Fruit fly (Drosophila melanogaster): ENCODE results near the gene CG18789.

CG18789 gene

dm6 chr2L:11990458-11991065 lies 4.7 kb downstream of the CG18789 start, which contains the start of gene escl:
TSS of gene escl (plus strand) at chr2L:11990927.
- TF ChIP-seq CG8478 (optimal IDR thresholded peaks at IDR 0.05) (no peak), Dll (optimal IDR thresholded peaks at IDR 0.05) (no peak), psq (optimal IDR thresholded peaks at IDR 0.05) (no peak), EcR (GFP tag; optimal IDR thresholded peaks at IDR 0.05) (no peak), usp (GFP tag; optimal IDR thresholded peaks at IDR 0.05) (no peak)

dm6 chr2L:11989729-11990128 lies 5.5 kb downstream of the CG18789 start, which contains the start of the genes zuc and dgt2:
TSS of gene zuc (minus strand) at chr2L:11989882.
TSS of gene dgt2 (plus strand) at chr2L:11989936.
- TF ChIP-seq usp (GFP tag; optimal IDR thresholded peaks at IDR 0.05) = no peak
- TF ChIP-seq CG8478 (optimal IDR thresholded peaks at IDR 0.05) = no peak
- no peak for TF ChIP-seq Dll (optimal IDR thresholded peaks at IDR 0.05)
- no peak for TF ChIP-seq psq (optimal IDR thresholded peaks at IDR 0.05)
- no peak for TF ChIP-seq EcR (GFP tag; optimal IDR thresholded peaks at IDR 0.05)
- no peak for TF ChIP-seq pan (optimal IDR thresholded peaks at IDR 0.05)

- TF ChIP-seq CG8478 (optimal IDR thresholded peaks at IDR 0.05) (no peak), EcR (GFP tag; optimal IDR thresholded peaks at IDR 0.05) (no peak)
Measured at dm6 chr2L:11989210-11989609, 6.0 kb downstream of the CG18789 start.

dm6 chr2L:11987945-11988344 lies 7.3 kb downstream of the CG18789 start, which contains the start of the genes CG6686 and CG34163:
TSS of gene CG6686 (minus strand) at chr2L:11988039.
TSS of gene CG34163 (plus strand) at chr2L:11988270.
- TF ChIP-seq EcR (GFP tag; optimal IDR thresholded peaks at IDR 0.05) = no peak
- no peak for TF ChIP-seq psq (optimal IDR thresholded peaks at IDR 0.05)

dm6 chr2L:11981210-11981609 lies 14.0 kb downstream of the CG18789 start, which contains the start of gene CG16965:
TSS of gene CG16965 (plus strand) at chr2L:11981591.
- TF ChIP-seq psq (optimal IDR thresholded peaks at IDR 0.05) (no peak), Dll (optimal IDR thresholded peaks at IDR 0.05) (no peak), pan (optimal IDR thresholded peaks at IDR 0.05) (no peak)

- TF ChIP-seq usp (GFP tag; optimal IDR thresholded peaks at IDR 0.05) (no peak), EcR (GFP tag; optimal IDR thresholded peaks at IDR 0.05) (no peak), psq (optimal IDR thresholded peaks at IDR 0.05) (no peak), pan (optimal IDR thresholded peaks at IDR 0.05) (no peak), Dll (optimal IDR thresholded peaks at IDR 0.05) (no peak), CG8478 (optimal IDR thresholded peaks at IDR 0.05) (no peak)
Measured at dm6 chr2L:11980075-11980474, 15.2 kb downstream of the CG18789 start.

dm6 chr2L:11977721-11978120 lies 17.5 kb downstream of the CG18789 start:
- TF ChIP-seq CG8478 (optimal IDR thresholded peaks at IDR 0.05) (no peak), usp (GFP tag; optimal IDR thresholded peaks at IDR 0.05) (no peak), Dll (optimal IDR thresholded peaks at IDR 0.05) (no peak), EcR (GFP tag; optimal IDR thresholded peaks at IDR 0.05) (no peak), psq (optimal IDR thresholded peaks at IDR 0.05) (no peak), pan (optimal IDR thresholded peaks at IDR 0.05) (no peak)

- TF ChIP-seq psq (optimal IDR thresholded peaks at IDR 0.05) (no peak), EcR (GFP tag; optimal IDR thresholded peaks at IDR 0.05) (no peak), usp (GFP tag; optimal IDR thresholded peaks at IDR 0.05) (no peak), pan (optimal IDR thresholded peaks at IDR 0.05) (no peak), Dll (optimal IDR thresholded peaks at IDR 0.05) (no peak), CG8478 (optimal IDR thresholded peaks at IDR 0.05) (no peak)
Measured at dm6 chr2L:11976955-11977354, 18.3 kb downstream of the CG18789 start.

- no peak for TF ChIP-seq usp (GFP tag; optimal IDR thresholded peaks at IDR 0.05)
- TF ChIP-seq pan (optimal IDR thresholded peaks at IDR 0.05) = no peak
- TF ChIP-seq CG8478 (optimal IDR thresholded peaks at IDR 0.05) = no peak
- no peak for TF ChIP-seq Dll (optimal IDR thresholded peaks at IDR 0.05)
- no peak for TF ChIP-seq EcR (GFP tag; optimal IDR thresholded peaks at IDR 0.05)
- no peak for TF ChIP-seq psq (optimal IDR thresholded peaks at IDR 0.05)
Measured at dm6 chr2L:11973145-11973738, 22.0 kb downstream of the CG18789 start.

- no peak for TF ChIP-seq psq (optimal IDR thresholded peaks at IDR 0.05)
- TF ChIP-seq Dll (optimal IDR thresholded peaks at IDR 0.05) = peak; percentile 75
- no peak for TF ChIP-seq pan (optimal IDR thresholded peaks at IDR 0.05)
- TF ChIP-seq CG8478 (optimal IDR thresholded peaks at IDR 0.05) = peak; percentile 84
- TF ChIP-seq EcR (GFP tag; optimal IDR thresholded peaks at IDR 0.05) = no peak
- TF ChIP-seq usp (GFP tag; optimal IDR thresholded peaks at IDR 0.05) = no peak
Measured at dm6 chr2L:11970853-11971397, 24.3 kb downstream of the CG18789 start.

- TF ChIP-seq EcR (GFP tag; optimal IDR thresholded peaks at IDR 0.05) = no peak
Measured at dm6 chr2L:11970343-11970742, 24.9 kb downstream of the CG18789 start.

dm6 chr2L:11969424-11969823 lies 25.8 kb downstream of the CG18789 start:
- TF ChIP-seq psq (optimal IDR thresholded peaks at IDR 0.05) (no peak), Dll (optimal IDR thresholded peaks at IDR 0.05) (no peak), EcR (GFP tag; optimal IDR thresholded peaks at IDR 0.05) (no peak)
